Worm (Caenorhabditis elegans) whole organism, L2 larva: ENCODE measurements around the gene chat-1.

Experiments used
- C34F6.9 ChIP-seq: fragments of 150-350 bp; optimal IDR thresholded peaks from 2 replicates; lab custom pipeline; 2014; ENCODE audit warnings: missing biosample characterization, missing genetic modification characterization
- F13H6.1 ChIP-seq: sonication (generic microtip); optimal IDR thresholded peaks from 2 replicates; lab custom pipeline; 2016; ENCODE audit warnings: missing genetic modification characterization, missing compliant biosample characterization
- Y55F3AM.14 ChIP-seq: fragments of 200-800 bp; sonication (Bioruptor generic); optimal IDR thresholded peaks from 2 replicates; lab custom pipeline; 2018; ENCODE audit warnings: mild to moderate bottlenecking, missing genetic modification characterization, missing compliant biosample characterization
- ZK546.5 ChIP-seq: sonication (generic microtip); optimal IDR thresholded peaks from 2 replicates; lab custom pipeline; 2017; ENCODE audit warnings: missing biosample characterization, missing genetic modification characterization
- aly-2 ChIP-seq: fragments of 150-350 bp; optimal IDR thresholded peaks from 2 replicates; lab custom pipeline; 2014; ENCODE audit warnings: missing biosample characterization, missing genetic modification characterization
- ama-1 ChIP-seq: fragments of 150-350 bp; optimal IDR thresholded peaks from 2 replicates; lab custom pipeline; 2018; ENCODE audit warnings: inconsistent platforms
- blmp-1 ChIP-seq: sonication (generic microtip); optimal IDR thresholded peaks from 2 replicates; lab custom pipeline; 2017; ENCODE audit warnings: missing genetic modification characterization, mild to moderate bottlenecking, missing compliant biosample characterization, antibody characterized with exemption, moderate library complexity; ENCODE audit not compliant: insufficient read depth
- ceh-16 ChIP-seq: fragments of 150-350 bp; optimal IDR thresholded peaks from 2 replicates; lab custom pipeline; 2014; ENCODE audit warnings: missing biosample characterization, missing genetic modification characterization
- crh-2 ChIP-seq: sonication (generic microtip); optimal IDR thresholded peaks from 2 replicates; lab custom pipeline; 2017; ENCODE audit warnings: missing biosample characterization, missing genetic modification characterization
- elt-1 ChIP-seq: fragments of 150-350 bp; optimal IDR thresholded peaks from 2 replicates; lab custom pipeline; 2014; ENCODE audit warnings: missing biosample characterization, missing genetic modification characterization
- elt-3 ChIP-seq: sonication (generic microtip); optimal IDR thresholded peaks from 2 replicates; lab custom pipeline; 2017; ENCODE audit warnings: missing biosample characterization, missing genetic modification characterization
- fos-1 ChIP-seq: fragments of 150-350 bp; optimal IDR thresholded peaks from 2 replicates; lab custom pipeline; 2014; ENCODE audit warnings: missing biosample characterization, missing genetic modification characterization
- gmeb-1 ChIP-seq: fragments of 150-350 bp; optimal IDR thresholded peaks from 2 replicates; lab custom pipeline; 2014; ENCODE audit warnings: missing biosample characterization, missing genetic modification characterization
- lin-11 ChIP-seq: fragments of 150-350 bp; sonication (generic microtip); optimal IDR thresholded peaks from 2 replicates; lab custom pipeline; 2014; ENCODE audit warnings: missing biosample characterization, missing genetic modification characterization, inconsistent platforms, mixed read lengths
- lin-13 ChIP-seq: fragments of 150-350 bp; optimal IDR thresholded peaks from 2 replicates; lab custom pipeline; 2014; ENCODE audit warnings: missing biosample characterization, missing genetic modification reagents, missing genetic modification characterization
- lin-39 ChIP-seq: fragments of 150-350 bp; optimal IDR thresholded peaks from 2 replicates; lab custom pipeline; 2014; ENCODE audit warnings: missing biosample characterization, missing genetic modification reagents, missing genetic modification characterization
- lsy-2 ChIP-seq, 2 experiments: fragments of 150-350 bp in 1 of 2; sonication (generic microtip) in 1 of 2; optimal IDR thresholded peaks; 2 replicates each; lab custom pipeline; 2014 to 2017; ENCODE audit warnings: missing biosample characterization in 2 of 2, missing genetic modification characterization in 2 of 2
- mab-5 ChIP-seq: fragments of 150-350 bp; optimal IDR thresholded peaks from 2 replicates; lab custom pipeline; 2014; ENCODE audit warnings: missing biosample characterization, missing genetic modification characterization
- mbf-1 ChIP-seq: sonication (generic microtip); optimal IDR thresholded peaks from 2 replicates; lab custom pipeline; 2017; ENCODE audit warnings: missing biosample characterization, missing genetic modification characterization
- mdl-1 ChIP-seq, 2 experiments: fragments of 150-350 bp in 1 of 2; sonication (generic microtip) in 1 of 2; optimal IDR thresholded peaks; 2 replicates each; lab custom pipeline; 2017; ENCODE audit warnings: missing biosample characterization in 2 of 2, missing genetic modification characterization in 2 of 2
- nhr-11 ChIP-seq: fragments of 150-350 bp; optimal IDR thresholded peaks from 2 replicates; lab custom pipeline; 2014; ENCODE audit warnings: missing biosample characterization, missing genetic modification characterization
- nhr-12 ChIP-seq: fragments of 150-350 bp; optimal IDR thresholded peaks from 2 replicates; lab custom pipeline; 2014; ENCODE audit warnings: missing biosample characterization, missing genetic modification characterization
- nhr-129 ChIP-seq: fragments of 150-350 bp; optimal IDR thresholded peaks from 2 replicates; lab custom pipeline; 2014; ENCODE audit warnings: missing biosample characterization, missing genetic modification characterization
- nhr-237 ChIP-seq: fragments of 150-350 bp; optimal IDR thresholded peaks from 2 replicates; lab custom pipeline; 2014; ENCODE audit warnings: missing biosample characterization, missing genetic modification characterization
- nhr-25 ChIP-seq: fragments of 150-350 bp; sonication (generic microtip); optimal IDR thresholded peaks from 3 replicates; lab custom pipeline; 2014; ENCODE audit warnings: missing biosample characterization, missing genetic modification characterization
- nhr-6 ChIP-seq: fragments of 150-350 bp; optimal IDR thresholded peaks from 2 replicates; lab custom pipeline; 2014; ENCODE audit warnings: missing biosample characterization, missing genetic modification characterization
- nhr-77 ChIP-seq: fragments of 150-350 bp; optimal IDR thresholded peaks from 2 replicates; lab custom pipeline; 2014; ENCODE audit warnings: missing biosample characterization, missing genetic modification characterization
- peb-1 ChIP-seq: fragments of 150-350 bp; optimal IDR thresholded peaks from 2 replicates; lab custom pipeline; 2014; ENCODE audit warnings: missing biosample characterization, missing genetic modification characterization
- sem-4 ChIP-seq: fragments of 150-350 bp; optimal IDR thresholded peaks from 2 replicates; lab custom pipeline; 2014; ENCODE audit warnings: missing biosample characterization, missing genetic modification reagents, missing genetic modification characterization
- skn-1 ChIP-seq: sonication (generic microtip); optimal IDR thresholded peaks from 2 replicates; lab custom pipeline; 2017; ENCODE audit warnings: missing biosample characterization, missing genetic modification characterization
- sma-3 ChIP-seq: sonication (generic microtip); optimal IDR thresholded peaks from 2 replicates; lab custom pipeline; 2016; ENCODE audit warnings: missing genetic modification reagents, missing genetic modification characterization, missing compliant biosample characterization
- sma-9 ChIP-seq, 2 experiments: fragments of 150-350 bp in 1 of 2; sonication (generic microtip) in 1 of 2; optimal IDR thresholded peaks; 2 replicates each; lab custom pipeline; 2014 to 2016; ENCODE audit warnings: missing genetic modification characterization in 2 of 2, mild to moderate bottlenecking in 1 of 2, missing biosample characterization in 1 of 2, missing compliant biosample characterization in 1 of 2, missing genetic modification reagents in 1 of 2, moderate library complexity in 1 of 2
- snpc-4 ChIP-seq: fragments of 150-350 bp; optimal IDR thresholded peaks from 2 replicates; lab custom pipeline; 2014; ENCODE audit warnings: missing biosample characterization, missing genetic modification characterization
- unc-39 ChIP-seq: fragments of 150-350 bp; optimal IDR thresholded peaks from 2 replicates; lab custom pipeline; 2014; ENCODE audit warnings: missing biosample characterization, missing genetic modification characterization
- unc-62 ChIP-seq: fragments of 150-350 bp; optimal IDR thresholded peaks from 2 replicates; lab custom pipeline; 2014; ENCODE audit warnings: missing biosample characterization, missing genetic modification reagents, missing genetic modification characterization
- ztf-11 ChIP-seq: sonication (generic microtip); optimal IDR thresholded peaks from 2 replicates; lab custom pipeline; 2017; ENCODE audit warnings: missing biosample characterization, missing genetic modification characterization

chat-1 gene

DNA sequence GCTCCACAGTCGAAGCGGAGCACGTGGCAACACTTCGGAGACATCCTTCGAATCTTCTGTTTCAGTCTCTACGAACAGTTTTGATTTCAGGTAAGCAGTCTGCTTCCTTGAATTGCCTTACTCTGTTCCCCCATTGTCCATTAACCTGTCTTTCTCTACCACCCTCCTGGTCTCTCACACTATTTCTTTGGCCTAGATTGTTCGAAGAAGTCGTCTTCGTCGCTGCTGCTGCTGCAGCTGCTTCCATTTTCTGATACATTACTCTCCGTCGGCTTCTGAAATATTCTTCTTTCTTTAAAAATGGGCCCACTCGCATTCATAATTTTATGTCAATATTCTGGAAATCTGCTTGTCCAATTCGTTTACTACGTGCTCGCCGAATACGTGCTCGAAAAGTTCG, 4.4 kb downstream of the chat-1 start, which contains the start of gene R08C7.1:
R08C7.1 (plus strand) TSS at position 301 of the 400 bp plus-strand sequence.
- no peak for TF ChIP-seq mab-5 (tag; lab: Kevin White, UChicago)
- no peak for TF ChIP-seq skn-1 (tag; lab: Kevin White, UChicago)
- no peak for TF ChIP-seq nhr-129 (tag; lab: Kevin White, UChicago)
- TF ChIP-seq nhr-77 (tag; lab: Kevin White, UChicago) = no peak
- TF ChIP-seq ztf-11 (tag; lab: Kevin White, UChicago) = no peak
- no peak for TF ChIP-seq ceh-16
- no peak for TF ChIP-seq crh-2 (tag; lab: Kevin White, UChicago)
- TF ChIP-seq nhr-237 (tag; lab: Kevin White, UChicago) = no peak
- no peak for TF ChIP-seq sma-3 (GFP tag; lab: Kevin White, UChicago)
- TF ChIP-seq unc-39 (tag; lab: Kevin White, UChicago) = no peak
- TF ChIP-seq unc-62 = no peak

DNA sequence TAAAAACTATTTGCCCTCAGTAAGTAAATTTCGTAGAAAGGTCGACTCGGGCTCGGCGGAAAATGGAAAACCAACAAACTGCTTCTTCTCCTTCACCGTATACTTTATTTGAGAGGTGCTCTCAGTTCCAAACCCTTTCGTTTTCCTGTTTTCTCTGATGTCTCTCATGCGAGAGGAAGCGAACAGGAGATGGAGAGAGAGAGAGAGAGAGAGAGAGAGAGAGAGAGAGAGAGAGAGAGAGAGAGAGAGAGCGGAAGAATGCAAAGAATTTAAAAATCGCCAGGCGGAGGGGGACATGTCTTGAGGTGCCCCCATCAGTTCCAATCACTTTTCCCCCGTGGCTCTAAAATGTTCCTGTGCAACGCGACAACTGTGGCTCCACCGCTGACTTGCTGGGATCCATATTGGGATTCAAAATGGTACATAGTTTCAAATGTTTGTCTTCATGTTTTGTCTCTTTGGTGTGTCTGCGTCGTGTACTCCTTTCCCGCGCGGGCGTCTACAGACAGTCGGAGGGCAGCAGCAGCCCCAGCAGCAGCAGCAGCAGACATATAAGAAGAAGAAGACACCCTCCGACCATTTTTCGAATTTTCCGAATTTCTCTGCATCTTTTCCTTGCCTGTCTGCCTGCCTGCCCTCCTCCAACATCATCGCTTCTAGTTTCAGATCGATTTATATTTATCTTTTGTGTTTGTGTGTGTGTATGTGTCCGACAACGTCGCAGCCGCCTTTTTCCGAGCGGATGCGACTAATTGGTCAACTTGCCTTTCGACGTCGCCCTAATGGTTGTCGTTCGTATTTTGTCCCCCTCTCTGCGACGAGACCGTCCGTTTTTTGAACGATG, 7.4 kb downstream of the chat-1 start, which contains the start of gene R08C7.11:
R08C7.11 (minus strand) TSS at position 608 of the 844 bp plus-strand sequence.
- TF ChIP-seq Y55F3AM.14 (GFP tag; lab: Kevin White, UChicago) (no peak), unc-62 (no peak), F13H6.1 (tag; lab: Kevin White, UChicago) (peak; percentile 62), nhr-11 (tag; lab: Kevin White, UChicago) (no peak), nhr-6 (tag; lab: Kevin White, UChicago) (no peak), lin-13 (peak; percentile 15), lsy-2 (tag; optimal IDR thresholded peaks at IDR 0.05; lab: Kevin White, UChicago) (peak in 1 of 2 experiments; percentile 26), elt-1 (tag; lab: Kevin White, UChicago) (no peak), nhr-25 (tag; lab: Kevin White, UChicago) (peak; percentile 29), peb-1 (tag; lab: Kevin White, UChicago) (peak; percentile 29), ceh-16 (peak; percentile 34), sma-3 (GFP tag; lab: Kevin White, UChicago) (peak; percentile 29), nhr-129 (tag; lab: Kevin White, UChicago) (peak; percentile 53), sem-4 (tag; lab: Kevin White, UChicago) (no peak), ztf-11 (tag; lab: Kevin White, UChicago) (no peak), blmp-1 (tag; lab: Kevin White, UChicago) (peak; percentile 38), fos-1 (tag; lab: Kevin White, UChicago) (no peak)

DNA sequence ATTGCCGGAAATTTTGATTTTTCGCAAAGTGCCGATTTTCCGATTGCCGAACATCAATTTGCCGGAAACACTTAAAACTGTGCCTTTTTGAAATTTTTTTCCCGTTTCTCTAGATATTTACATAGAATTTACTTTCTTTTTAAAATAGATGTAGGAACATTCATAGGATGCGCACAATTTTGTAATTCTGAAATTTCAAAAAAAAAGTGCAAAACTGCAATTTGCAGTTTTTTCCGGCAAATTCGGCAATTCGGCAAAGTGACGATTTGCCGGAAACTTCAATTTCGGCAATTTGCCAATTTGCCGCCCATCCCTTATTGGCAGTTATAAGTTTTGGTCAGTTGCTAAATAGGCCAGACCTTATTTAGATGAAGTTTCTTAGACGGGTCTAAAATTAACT, 9.5 kb downstream of the chat-1 start:
- TF ChIP-seq ama-1 (lab: Kevin White, UChicago) = no peak
- TF ChIP-seq snpc-4 = no peak
- TF ChIP-seq fos-1 (tag; lab: Kevin White, UChicago) = no peak
- no peak for TF ChIP-seq C34F6.9 (tag; lab: Kevin White, UChicago)
- TF ChIP-seq gmeb-1 (tag; lab: Kevin White, UChicago) = no peak
- no peak for TF ChIP-seq lin-11 (tag; lab: Kevin White, UChicago)
- TF ChIP-seq sma-9 (GFP tag; optimal IDR thresholded peaks at IDR 0.05; lab: Kevin White, UChicago) = no peak
- TF ChIP-seq sma-9 (tag; optimal IDR thresholded peaks at IDR 0.05; lab: Kevin White, UChicago) = no peak
- TF ChIP-seq, all 48 proteins: peak for 0

DNA sequence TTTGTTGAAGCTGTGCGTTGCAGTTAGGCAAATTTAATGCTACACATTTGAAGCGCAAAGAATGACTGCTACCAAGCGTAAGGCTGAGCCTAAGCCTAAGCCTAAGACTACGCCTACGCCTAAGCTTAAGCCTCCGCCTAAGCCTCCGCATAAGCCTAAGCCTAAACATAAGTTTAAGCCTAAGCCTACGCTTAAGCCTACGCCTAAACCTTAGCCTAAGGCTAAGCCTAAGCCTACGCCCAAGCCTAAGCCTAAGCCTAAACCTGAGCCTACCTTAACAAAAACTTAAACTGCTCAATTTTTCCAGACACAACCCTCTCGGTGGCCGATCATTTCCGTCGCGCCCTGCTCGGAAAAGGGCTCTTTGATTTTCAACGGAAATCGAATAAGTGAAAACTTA, 12.2 kb downstream of the chat-1 start:
- TF ChIP-seq elt-3 (tag; lab: Kevin White, UChicago) = no peak
- no peak for TF ChIP-seq ZK546.5 (tag; lab: Kevin White, UChicago)
- no peak for TF ChIP-seq gmeb-1 (tag; lab: Kevin White, UChicago)
- TF ChIP-seq unc-39 (tag; lab: Kevin White, UChicago) = no peak
- TF ChIP-seq lin-39 (tag; lab: Kevin White, UChicago) = no peak
- no peak for TF ChIP-seq ceh-16
- TF ChIP-seq lin-13 = no peak
- no peak for TF ChIP-seq sma-3 (GFP tag; lab: Kevin White, UChicago)
- no peak for TF ChIP-seq blmp-1 (tag; lab: Kevin White, UChicago)
- no peak for TF ChIP-seq aly-2 (tag; lab: Kevin White, UChicago)
- TF ChIP-seq nhr-12 (tag; lab: Kevin White, UChicago) = no peak
- no peak for TF ChIP-seq mbf-1 (tag; lab: Kevin White, UChicago)
- TF ChIP-seq mdl-1 (tag; optimal IDR thresholded peaks at IDR 0.05; lab: Kevin White, UChicago) = no peak
- no peak for TF ChIP-seq sma-9 (GFP tag; optimal IDR thresholded peaks at IDR 0.05; lab: Kevin White, UChicago)
- no peak for TF ChIP-seq sma-9 (tag; optimal IDR thresholded peaks at IDR 0.05; lab: Kevin White, UChicago)
- TF ChIP-seq nhr-129 (tag; lab: Kevin White, UChicago) = no peak
